Worm (Caenorhabditis elegans) whole organism, young adult: ENCODE data around the gene Y45G12B.3.

Source experiments
- F10E7.11 ChIP-seq: sonication (generic microtip); optimal IDR thresholded peaks from 2 replicates; lab custom pipeline; 2017; ENCODE audit warnings: mild to moderate bottlenecking, missing genetic modification characterization, moderate library complexity, missing compliant biosample characterization
- F22D6.2 ChIP-seq: sonication (generic microtip); optimal IDR thresholded peaks from 2 replicates; lab custom pipeline; 2016; ENCODE audit warnings: mild to moderate bottlenecking, missing genetic modification characterization, missing compliant biosample characterization
- F37B4.10 ChIP-seq: fragments of 200-800 bp; sonication (Bioruptor generic); IDR thresholded peaks from 2 replicates; pipeline ENCODE4 v1.3.6; 2022; ENCODE audit warnings: missing genetic modification characterization, missing compliant biosample characterization
- F39B2.1 ChIP-seq: fragments of 200-800 bp; sonication (Bioruptor generic); IDR thresholded peaks from 2 replicates; pipeline ENCODE4 v1.3.6; 2022; ENCODE audit warnings: missing genetic modification reagents, missing genetic modification characterization, missing compliant biosample characterization
- F49E8.2 ChIP-seq: sonication (generic microtip); optimal IDR thresholded peaks from 3 replicates; lab custom pipeline; 2017; ENCODE audit warnings: missing genetic modification characterization, mild to moderate bottlenecking, missing compliant biosample characterization, antibody characterized with exemption, moderate library complexity; ENCODE audit not compliant: insufficient read depth
- F57A8.1 ChIP-seq: fragments of 200-800 bp; sonication (Bioruptor generic); optimal IDR thresholded peaks from 2 replicates; lab custom pipeline; 2018; ENCODE audit warnings: mild to moderate bottlenecking, missing genetic modification characterization, moderate library complexity, missing compliant biosample characterization
- T26A5.8 ChIP-seq: sonication (generic microtip); optimal IDR thresholded peaks from 2 replicates; lab custom pipeline; 2016; ENCODE audit warnings: missing genetic modification characterization, missing compliant biosample characterization
- Y53F4B.3 ChIP-seq: fragments of 200-800 bp; sonication (Bioruptor generic); IDR thresholded peaks from 2 replicates; pipeline ENCODE4 v1.3.6; 2022; ENCODE audit warnings: missing genetic modification reagents, missing genetic modification characterization, missing compliant biosample characterization
- Y56A3A.18 ChIP-seq: fragments of 200-800 bp; sonication (Bioruptor generic); IDR thresholded peaks from 2 replicates; pipeline ENCODE4 v1.3.6; 2022; ENCODE audit warnings: missing genetic modification reagents, missing genetic modification characterization, missing compliant biosample characterization
- Y95B8A.8 ChIP-seq: fragments of 200-800 bp; sonication (Bioruptor generic); IDR thresholded peaks from 2 replicates; pipeline ENCODE4 v1.3.6; 2022; ENCODE audit warnings: missing genetic modification reagents, missing genetic modification characterization, missing compliant biosample characterization
- aptf-2 ChIP-seq: fragments of 200-800 bp; sonication (Bioruptor generic); conservative IDR thresholded peaks from 2 replicates; pipeline ENCODE4 v1.3.6; 2022; ENCODE audit warnings: missing genetic modification reagents, missing genetic modification characterization, missing compliant biosample characterization
- athp-1 ChIP-seq: sonication (generic microtip); optimal IDR thresholded peaks from 2 replicates; lab custom pipeline; 2017; ENCODE audit warnings: mild to moderate bottlenecking, missing genetic modification characterization, missing compliant biosample characterization
- attf-6 ChIP-seq: fragments of 200-800 bp; sonication (Bioruptor generic); IDR thresholded peaks from 2 replicates; pipeline ENCODE4 v1.3.6; 2022; ENCODE audit warnings: missing genetic modification reagents, missing genetic modification characterization, missing compliant biosample characterization
- bed-1 ChIP-seq: fragments of 200-800 bp; sonication (Bioruptor generic); IDR thresholded peaks from 2 replicates; pipeline ENCODE4 v1.3.6; 2022; ENCODE audit warnings: missing genetic modification reagents, missing genetic modification characterization, missing compliant biosample characterization
- ccch-3 ChIP-seq: fragments of 200-800 bp; sonication (Bioruptor generic); optimal IDR thresholded peaks from 2 replicates; lab custom pipeline; 2018; ENCODE audit warnings: mild to moderate bottlenecking, missing genetic modification characterization, missing compliant biosample characterization
- cebp-2 ChIP-seq: fragments of 200-800 bp; sonication (Bioruptor generic); IDR thresholded peaks from 2 replicates; pipeline ENCODE4 v1.3.6; 2022; ENCODE audit warnings: missing genetic modification characterization, missing compliant biosample characterization
- ceh-100 ChIP-seq: fragments of 200-800 bp; sonication (Bioruptor generic); IDR thresholded peaks from 2 replicates; pipeline ENCODE4 v1.3.6; 2022; ENCODE audit warnings: missing genetic modification reagents, missing genetic modification characterization, missing compliant biosample characterization
- ceh-27 ChIP-seq: fragments of 200-800 bp; sonication (Bioruptor generic); optimal IDR thresholded peaks from 2 replicates; lab custom pipeline; 2018; ENCODE audit warnings: mild to moderate bottlenecking, missing genetic modification characterization, moderate library complexity, missing compliant biosample characterization
- ceh-40 ChIP-seq: fragments of 200-800 bp; sonication (Bioruptor generic); IDR thresholded peaks from 2 replicates; pipeline ENCODE4 v1.3.6; 2022; ENCODE audit warnings: missing genetic modification characterization, missing compliant biosample characterization
- die-1 ChIP-seq: sonication (generic microtip); optimal IDR thresholded peaks from 2 replicates; lab custom pipeline; 2016; ENCODE audit warnings: missing genotype, mild to moderate bottlenecking, missing genetic modification characterization, missing compliant biosample characterization
- dpl-1 ChIP-seq: fragments of 150-350 bp; optimal IDR thresholded peaks from 2 replicates; lab custom pipeline; 2014; ENCODE audit warnings: missing biosample characterization, missing genetic modification reagents, missing genetic modification characterization
- fkh-3 ChIP-seq: sonication (generic microtip); optimal IDR thresholded peaks from 2 replicates; lab custom pipeline; 2016; ENCODE audit warnings: mild to moderate bottlenecking, missing genetic modification characterization, missing compliant biosample characterization
- hlh-26 ChIP-seq: fragments of 200-800 bp; sonication (Bioruptor generic); conservative IDR thresholded peaks from 2 replicates; pipeline ENCODE4 v1.3.6; 2022; ENCODE audit warnings: missing genetic modification reagents, missing genetic modification characterization, missing compliant biosample characterization
- hmg-20 ChIP-seq: fragments of 200-800 bp; sonication (Bioruptor generic); IDR thresholded peaks from 2 replicates; pipeline ENCODE4 v1.3.6; 2022; ENCODE audit warnings: missing genetic modification reagents, missing genetic modification characterization, missing compliant biosample characterization
- let-526 ChIP-seq: fragments of 200-800 bp; sonication (Bioruptor generic); IDR thresholded peaks from 2 replicates; pipeline ENCODE4 v1.3.6; 2022; ENCODE audit warnings: missing genetic modification reagents, missing genetic modification characterization, missing compliant biosample characterization
- lin-35 ChIP-seq, 3 experiments: fragments of 150-350 bp in 2 of 3; sonication (generic microtip) in 1 of 3; optimal IDR thresholded peaks; 2 replicates each; lab custom pipeline; 2014 to 2018; ENCODE audit warnings: missing biosample characterization in 3 of 3, missing genetic modification characterization in 3 of 3, missing genetic modification reagents in 3 of 3
- lin-40 ChIP-seq: sonication (generic microtip); optimal IDR thresholded peaks from 2 replicates; lab custom pipeline; 2016; ENCODE audit warnings: missing genetic modification characterization, mild to moderate bottlenecking, missing compliant biosample characterization, missing genotype, missing genetic modification reagents
- lir-1 ChIP-seq: fragments of 200-800 bp; sonication (Bioruptor generic); conservative IDR thresholded peaks from 2 replicates; pipeline ENCODE4 v1.3.6; 2022; ENCODE audit warnings: missing genetic modification reagents, missing genetic modification characterization, missing compliant biosample characterization
- lsy-27 ChIP-seq: sonication (generic microtip); optimal IDR thresholded peaks from 2 replicates; lab custom pipeline; 2017; ENCODE audit warnings: missing genetic modification characterization, mild to moderate bottlenecking, missing compliant biosample characterization, antibody characterized with exemption, missing genotype, borderline replicate concordance; ENCODE audit not compliant: insufficient read depth
- madf-3 ChIP-seq: fragments of 200-800 bp; sonication (Bioruptor generic); IDR thresholded peaks from 2 replicates; pipeline ENCODE4 v1.3.6; 2022; ENCODE audit warnings: missing genetic modification reagents, missing genetic modification characterization, missing compliant biosample characterization
- mes-4 ChIP-seq: sonication (generic microtip); optimal IDR thresholded peaks from 2 replicates; lab custom pipeline; 2016; ENCODE audit warnings: missing genotype, missing genetic modification characterization, missing compliant biosample characterization
- nhr-27 ChIP-seq: fragments of 200-800 bp; sonication (Bioruptor generic); optimal IDR thresholded peaks from 2 replicates; lab custom pipeline; 2018; ENCODE audit warnings: mild to moderate bottlenecking, missing genetic modification characterization, moderate library complexity, missing compliant biosample characterization
- nhr-90 ChIP-seq: sonication (generic microtip); optimal IDR thresholded peaks from 2 replicates; lab custom pipeline; 2016; ENCODE audit warnings: missing genotype, mild to moderate bottlenecking, missing genetic modification characterization, missing compliant biosample characterization
- pha-4 ChIP-seq: fragments of 150-350 bp; sonication (generic microtip); optimal IDR thresholded peaks from 2 replicates; lab custom pipeline; 2014; ENCODE audit warnings: missing biosample characterization, missing genetic modification reagents, missing genetic modification characterization
- rcor-1 ChIP-seq: fragments of 200-800 bp; sonication (Bioruptor generic); IDR thresholded peaks from 2 replicates; pipeline ENCODE4 v1.3.6; 2022; ENCODE audit warnings: missing genetic modification reagents, missing genetic modification characterization, missing compliant biosample characterization
- rpc-1 ChIP-seq, 2 experiments: fragments of 150-350 bp in 1 of 2; sonication (generic microtip) in 1 of 2; optimal IDR thresholded peaks; 2 replicates each; lab custom pipeline; 2014 to 2018; ENCODE audit warnings: missing biosample characterization in 1 of 2, missing genetic modification characterization in 1 of 2, missing genetic modification reagents in 1 of 2, missing genotype in 1 of 2
- sdz-38 ChIP-seq: sonication (generic microtip); optimal IDR thresholded peaks from 2 replicates; lab custom pipeline; 2016; ENCODE audit warnings: missing genotype, missing genetic modification characterization, missing compliant biosample characterization
- somi-1 ChIP-seq: fragments of 200-800 bp; sonication (Bioruptor generic); optimal IDR thresholded peaks from 2 replicates; lab custom pipeline; 2018; ENCODE audit warnings: mild to moderate bottlenecking, missing genetic modification characterization, missing compliant biosample characterization
- tbx-9 ChIP-seq: sonication (generic microtip); optimal IDR thresholded peaks from 2 replicates; lab custom pipeline; 2016; ENCODE audit warnings: borderline replicate concordance, missing genetic modification characterization, inconsistent platforms, missing compliant biosample characterization
- tlf-1 ChIP-seq: fragments of 200-800 bp; sonication (Bioruptor generic); optimal IDR thresholded peaks from 2 replicates; lab custom pipeline; 2018; ENCODE audit warnings: mild to moderate bottlenecking, missing genetic modification characterization, missing compliant biosample characterization
- zim-3 ChIP-seq: sonication (generic microtip); optimal IDR thresholded peaks from 2 replicates; lab custom pipeline; 2017; ENCODE audit warnings: mild to moderate bottlenecking, missing genetic modification characterization, moderate library complexity, missing compliant biosample characterization
- ztf-25 ChIP-seq: fragments of 200-800 bp; sonication (Bioruptor generic); IDR thresholded peaks from 2 replicates; pipeline ENCODE4 v1.3.6; 2022; ENCODE audit warnings: missing genetic modification reagents, missing genetic modification characterization, missing compliant biosample characterization
- ztf-26 ChIP-seq: sonication (generic microtip); optimal IDR thresholded peaks from 2 replicates; lab custom pipeline; 2017; ENCODE audit warnings: missing genetic modification characterization, missing compliant biosample characterization
- ztf-3 ChIP-seq: fragments of 200-800 bp; sonication (Bioruptor generic); optimal IDR thresholded peaks from 2 replicates; lab custom pipeline; 2018; ENCODE audit warnings: mild to moderate bottlenecking, missing genetic modification characterization, missing compliant biosample characterization

Y45G12B.3 gene

DNA sequence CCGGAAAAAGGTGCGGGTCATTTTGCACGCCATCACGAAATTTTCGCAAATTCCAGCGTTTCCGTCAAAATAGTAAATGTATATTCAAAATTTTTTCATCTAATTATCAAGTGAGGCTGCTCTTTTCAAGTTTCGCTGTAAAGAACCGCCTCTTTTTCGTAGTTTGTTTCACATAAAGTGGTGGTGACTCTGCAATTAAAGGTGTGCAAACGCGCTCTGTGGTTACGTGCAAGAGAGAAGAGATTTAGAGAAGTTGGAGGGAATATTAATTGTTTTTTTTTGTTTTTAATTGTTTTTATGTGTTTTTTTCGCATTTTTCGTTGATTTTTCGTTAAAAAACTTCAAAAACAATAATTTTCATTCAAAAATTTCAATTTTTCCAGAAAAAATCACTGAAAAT, 23.5 kb downstream of the Y45G12B.3 start, which contains the start of gene W02G9.3 (continued):
- TF ChIP-seq dpl-1 (GFP tag; lab: Kevin White, UChicago) (peak; percentile 57), sdz-38 (tag; lab: Kevin White, UChicago) (no peak), ztf-25 (GFP tag; lab: Robert Waterston, UW) (no peak), fkh-3 (tag; lab: Kevin White, UChicago) (no peak), somi-1 (GFP tag; lab: Kevin White, UChicago) (no peak), ccch-3 (GFP tag; lab: Kevin White, UChicago) (no peak), attf-6 (GFP tag; lab: Robert Waterston, UW) (0 out of 2 replicates have a peak, but pooled peaks have one; percentile 13), Y56A3A.18 (GFP tag; lab: Robert Waterston, UW) (no peak), lsy-27 (tag; lab: Kevin White, UChicago) (no peak), tlf-1 (no peak)

DNA sequence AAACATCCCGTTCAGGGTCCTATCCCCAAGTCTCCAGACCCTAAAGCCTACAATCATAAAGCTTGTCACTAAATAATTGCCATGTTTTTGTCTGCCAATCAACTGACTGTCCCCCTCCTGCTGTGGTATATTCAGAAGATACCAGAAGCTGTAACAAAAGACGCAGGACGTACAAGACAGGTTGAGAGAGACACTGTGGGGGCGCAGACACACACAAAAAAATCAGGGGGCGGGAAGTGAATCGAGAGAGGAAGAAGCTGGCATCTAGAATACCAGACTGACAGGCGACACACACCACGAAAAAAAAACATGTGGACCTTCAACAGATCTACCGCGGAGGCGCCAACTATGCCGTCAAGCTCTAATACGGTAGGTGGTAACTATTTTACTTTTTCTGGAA, 24.9 kb downstream of the Y45G12B.3 start, which contains the start of gene kel-8:
TSS of gene kel-8 (plus strand) at position 301 of the 400 bp plus-strand sequence.
- TF ChIP-seq madf-3 (0 out of 2 replicates have a peak, but pooled peaks have one; percentile 39), pha-4 (no peak), Y95B8A.8 (no peak), ccch-3 (GFP tag; lab: Kevin White, UChicago) (no peak), F10E7.11 (tag; lab: Kevin White, UChicago) (no peak)

ce11 chrV:2666600-2666999, 29.5 kb downstream of the Y45G12B.3 start, which contains the start of gene W02G9.4:
Gene W02G9.4 (plus strand): TSS chrV:2666900.
- no peak for TF ChIP-seq hlh-26 (GFP tag; lab: Robert Waterston, UW)
- no peak for TF ChIP-seq Y53F4B.3
- no peak for TF ChIP-seq athp-1 (tag; lab: Kevin White, UChicago)
- no peak for TF ChIP-seq mes-4 (tag; lab: Kevin White, UChicago)
- TF ChIP-seq die-1 = no peak
- TF ChIP-seq lin-40 = no peak
- no peak for TF ChIP-seq ceh-27 (GFP tag; lab: Kevin White, UChicago)
- no peak for TF ChIP-seq tbx-9
- TF ChIP-seq ceh-40 (GFP tag; lab: Robert Waterston, UW) = no peak
- no peak for TF ChIP-seq ceh-100
- no peak for TF ChIP-seq F49E8.2
- TF ChIP-seq F57A8.1 (GFP tag; lab: Kevin White, UChicago) = no peak
- TF ChIP-seq nhr-27 (tag; lab: Kevin White, UChicago) = no peak
- TF ChIP-seq rpc-1 (optimal IDR thresholded peaks at IDR 0.05; lab: Kevin White, UChicago) = no peak
- TF ChIP-seq rpc-1 (tag; optimal IDR thresholded peaks at IDR 0.05; lab: Kevin White, UChicago) = no peak
- no peak for TF ChIP-seq rcor-1 (GFP tag; lab: Robert Waterston, UW)
- no peak for TF ChIP-seq cebp-2 (GFP tag; lab: Robert Waterston, UW)
- no peak for TF ChIP-seq lin-35 (GFP tag; optimal IDR thresholded peaks at IDR 0.05; lab: Kevin White, UChicago)
- no peak for TF ChIP-seq T26A5.8 (tag; lab: Kevin White, UChicago)
- no peak for TF ChIP-seq ztf-3 (GFP tag; lab: Kevin White, UChicago)

- TF ChIP-seq F39B2.1 (GFP tag; lab: Robert Waterston, UW) (no peak), ztf-26 (peak; percentile 17), hmg-20 (GFP tag; lab: Robert Waterston, UW) (0 out of 2 replicates have a peak, but pooled peaks have one; percentile 35), aptf-2 (GFP tag; lab: Robert Waterston, UW) (no peak), tbx-9 (peak; percentile 50), lir-1 (GFP tag; lab: Robert Waterston, UW) (no peak), zim-3 (tag; lab: Kevin White, UChicago) (no peak), bed-1 (GFP tag; lab: Robert Waterston, UW) (no peak), let-526 (no peak), tlf-1 (no peak), F22D6.2 (no peak), athp-1 (tag; lab: Kevin White, UChicago) (peak; percentile 72), Y95B8A.8 (0 out of 2 replicates have a peak, but pooled peaks have one; percentile 65), nhr-90 (tag; lab: Kevin White, UChicago) (peak; percentile 80), sdz-38 (tag; lab: Kevin White, UChicago) (no peak), F37B4.10 (GFP tag; lab: Robert Waterston, UW) (no peak)
These were observed 31.5 kb downstream of the Y45G12B.3 start, which contains the start of gene ndx-2 for ce11 chrV:2664525-2665053. Gene ndx-2 (minus strand): TSS chrV:2665003.
